Fruit fly (Drosophila melanogaster) whole organism, embryonic: ENCODE results near the gene CG14965.
A peak's percentile ranks its signal among the peaks of the same experiment; 100 is the strongest.

Experiments used
- ATbp ChIP-seq: fragments of 200-800 bp; sonication (Bioruptor generic); optimal IDR thresholded peaks from 2 replicates; lab custom pipeline; 2017; ENCODE audit warnings: missing biosample characterization, mild to moderate bottlenecking, missing genetic modification characterization, missing genetic modification reagents
- Adf1 ChIP-seq: fragments of 200-800 bp; sonication (Bioruptor generic); IDR thresholded peaks from 2 replicates; pipeline ENCODE4 v1.3.6; 2022; ENCODE audit warnings: missing biosample characterization, missing genetic modification characterization
- Atf6 ChIP-seq: fragments of 200-800 bp; sonication (Bioruptor generic); IDR thresholded peaks from 2 replicates; pipeline ENCODE4 v1.3.6; 2022; ENCODE audit warnings: missing biosample characterization, missing genetic modification characterization
- Awh ChIP-seq: fragments of 200-800 bp; sonication (Bioruptor generic); IDR thresholded peaks from 2 replicates; pipeline ENCODE4, ENCODE4 v1.3.6; 2022; ENCODE audit warnings: missing biosample characterization, missing genetic modification characterization
- Bgb ChIP-seq: fragments of 200-800 bp; sonication (Bioruptor generic); IDR thresholded peaks from 2 replicates; pipeline ENCODE4 v1.3.6; 2022; ENCODE audit warnings: missing biosample characterization, missing genetic modification characterization; ENCODE audit not compliant: partially characterized antibody
- CG10209 ChIP-seq: fragments of 200-800 bp; sonication (Bioruptor generic); optimal IDR thresholded peaks from 3 replicates; lab custom pipeline; 2017; ENCODE audit warnings: missing biosample characterization, mild to moderate bottlenecking, missing genetic modification characterization, missing genetic modification reagents
- CG10565 ChIP-seq: fragments of 200-800 bp; sonication (Bioruptor generic); optimal IDR thresholded peaks from 3 replicates; lab custom pipeline; 2016; ENCODE audit warnings: missing biosample characterization, mild to moderate bottlenecking, missing genetic modification characterization
- CG11398 ChIP-seq: fragments of 200-800 bp; sonication (Bioruptor generic); optimal IDR thresholded peaks from 2 replicates; lab custom pipeline; 2016; ENCODE audit warnings: missing biosample characterization, missing genetic modification characterization
- CG12236 ChIP-seq: fragments of 200-800 bp; sonication (Bioruptor generic); optimal IDR thresholded peaks from 2 replicates; lab custom pipeline; 2016; ENCODE audit warnings: missing biosample characterization, missing genetic modification characterization
- CG13296 ChIP-seq: fragments of 200-800 bp; sonication (Bioruptor generic); optimal IDR thresholded peaks from 3 replicates; lab custom pipeline; 2018; ENCODE audit warnings: missing biosample characterization, mild to moderate bottlenecking, missing genetic modification characterization
- CG13775 ChIP-seq: fragments of 200-800 bp; sonication (Bioruptor generic); optimal IDR thresholded peaks from 3 replicates; lab custom pipeline; 2017; ENCODE audit warnings: missing biosample characterization, mild to moderate bottlenecking, missing genetic modification characterization
- CG15269 ChIP-seq: fragments of 200-800 bp; sonication (Bioruptor generic); optimal IDR thresholded peaks from 2 replicates; lab custom pipeline; 2018; ENCODE audit warnings: missing biosample characterization, mild to moderate bottlenecking, missing genetic modification characterization, moderate library complexity
- CG15479 ChIP-seq: fragments of 200-800 bp; sonication (Bioruptor generic); optimal IDR thresholded peaks from 3 replicates; lab custom pipeline; 2019; ENCODE audit warnings: missing biosample characterization, mild to moderate bottlenecking, missing genetic modification characterization, moderate library complexity
- CG16813 ChIP-seq: fragments of 200-800 bp; sonication (Bioruptor generic); IDR thresholded peaks from 3 replicates; pipeline ENCODE4 v1.3.6; 2022; ENCODE audit warnings: missing biosample characterization, missing genetic modification characterization; ENCODE audit not compliant: partially characterized antibody
- CG2202 ChIP-seq: fragments of 200-800 bp; sonication (Bioruptor generic); optimal IDR thresholded peaks from 2 replicates; lab custom pipeline; 2018; ENCODE audit warnings: missing biosample characterization, mild to moderate bottlenecking, missing genetic modification characterization
- CG30431 ChIP-seq: fragments of 200-800 bp; sonication (Bioruptor generic); optimal IDR thresholded peaks from 2 replicates; lab custom pipeline; 2017; ENCODE audit warnings: missing biosample characterization, missing genetic modification characterization
- CG3281 ChIP-seq: fragments of 200-800 bp; sonication (Bioruptor generic); optimal IDR thresholded peaks from 3 replicates; lab custom pipeline; 2017; ENCODE audit warnings: missing biosample characterization, mild to moderate bottlenecking, missing genetic modification characterization
- CG6175 ChIP-seq: fragments of 200-800 bp; sonication (Bioruptor generic); IDR thresholded peaks from 3 replicates; pipeline ENCODE4 v1.3.6; 2022; ENCODE audit warnings: missing biosample characterization, missing genetic modification characterization
- CG7271 ChIP-seq: fragments of 200-800 bp; sonication (Bioruptor generic); optimal IDR thresholded peaks from 2 replicates; lab custom pipeline; 2018; ENCODE audit warnings: missing biosample characterization, mild to moderate bottlenecking, missing genetic modification characterization, moderate library complexity
- CG8924 ChIP-seq: fragments of 200-800 bp; optimal IDR thresholded peaks from 3 replicates; lab custom pipeline; 2019; ENCODE audit warnings: missing biosample characterization, mild to moderate bottlenecking, missing genetic modification characterization, moderate library complexity
- CG9609 ChIP-seq: fragments of 200-800 bp; sonication (Bioruptor generic); optimal IDR thresholded peaks from 3 replicates; lab custom pipeline; 2016; ENCODE audit warnings: missing biosample characterization, missing genetic modification characterization
- CkIIα-i1 ChIP-seq: fragments of 200-800 bp; sonication (Bioruptor generic); IDR thresholded peaks from 2 replicates; pipeline ENCODE4 v1.3.6; 2022; ENCODE audit warnings: missing biosample characterization, missing genetic modification characterization
- E2f1 ChIP-seq: fragments of 200-800 bp; sonication (Bioruptor generic); IDR thresholded peaks from 2 replicates; pipeline ENCODE4 v1.3.6; 2022; ENCODE audit warnings: missing biosample characterization, missing genetic modification characterization
- Ets65A ChIP-seq: fragments of 200-800 bp; sonication (Bioruptor generic); peaks from one replicate; lab custom pipeline; 2016; ENCODE audit warnings: missing biosample characterization, missing genetic modification characterization
- Fer2 ChIP-seq: fragments of 200-800 bp; sonication (Bioruptor generic); optimal IDR thresholded peaks from 2 replicates; lab custom pipeline; 2018; ENCODE audit warnings: missing biosample characterization, mild to moderate bottlenecking, missing genetic modification characterization, moderate library complexity
- Hr51 ChIP-seq, 2 experiments: fragments of 200-800 bp; sonication (Bioruptor generic); optimal IDR thresholded peaks; 2 replicates in 1 of 2; 3 replicates in 1 of 2; lab custom pipeline; 2016 to 2018; ENCODE audit warnings: missing biosample characterization in 2 of 2, missing genetic modification characterization in 2 of 2, mild to moderate bottlenecking in 1 of 2, moderate library complexity in 1 of 2
- MTF-1 ChIP-seq: fragments of 200-800 bp; sonication (Bioruptor generic); optimal IDR thresholded peaks from 2 replicates; lab custom pipeline; 2018; ENCODE audit warnings: missing biosample characterization, mild to moderate bottlenecking, missing genetic modification characterization, borderline replicate concordance
- Max ChIP-seq: fragments of 200-800 bp; sonication (Bioruptor generic); optimal IDR thresholded peaks from 2 replicates; lab custom pipeline; 2016; ENCODE audit warnings: missing biosample characterization, mild to moderate bottlenecking, missing genetic modification characterization
- Rfx ChIP-seq: fragments of 200-800 bp; sonication (Bioruptor generic); IDR thresholded peaks from 2 replicates; pipeline ENCODE4 v1.3.6; 2022; ENCODE audit warnings: missing biosample characterization, missing genetic modification characterization
- ase ChIP-seq: fragments of 200-800 bp; sonication (Bioruptor generic); IDR thresholded peaks from 3 replicates; pipeline ENCODE4 v1.3.6; 2022; ENCODE audit warnings: missing biosample characterization, missing genetic modification characterization
- az2 ChIP-seq: fragments of 200-800 bp; sonication (Bioruptor generic); optimal IDR thresholded peaks from 3 replicates; lab custom pipeline; 2016; ENCODE audit warnings: missing biosample characterization, missing genetic modification characterization
- ewg ChIP-seq: fragments of 200-800 bp; sonication (Bioruptor generic); optimal IDR thresholded peaks from 3 replicates; lab custom pipeline; 2017; ENCODE audit warnings: mild to moderate bottlenecking, missing biosample characterization, missing genetic modification reagents, missing genetic modification characterization
- ftz-f1 ChIP-seq: fragments of 200-800 bp; sonication (Bioruptor generic); optimal IDR thresholded peaks from 2 replicates; lab custom pipeline; 2016; ENCODE audit warnings: missing biosample characterization, missing genetic modification characterization
- gsb ChIP-seq: fragments of 200-800 bp; sonication (Bioruptor generic); IDR thresholded peaks from 2 replicates; pipeline ENCODE4 v1.3.6; 2022; ENCODE audit warnings: missing biosample characterization, missing genetic modification characterization
- ham ChIP-seq: fragments of 200-800 bp; sonication (Bioruptor generic); IDR thresholded peaks from 2 replicates; pipeline ENCODE4 v1.3.6; 2022; ENCODE audit warnings: missing biosample characterization, missing genetic modification characterization
- her ChIP-seq: fragments of 200-800 bp; sonication (Bioruptor generic); optimal IDR thresholded peaks from 2 replicates; lab custom pipeline; 2016; ENCODE audit warnings: missing biosample characterization, missing genetic modification characterization
- jing ChIP-seq: fragments of 200-800 bp; sonication (Bioruptor generic); optimal IDR thresholded peaks from 2 replicates; lab custom pipeline; 2018; ENCODE audit warnings: missing biosample characterization, mild to moderate bottlenecking, missing genetic modification characterization
- pho ChIP-seq: fragments of 200-800 bp; sonication (Bioruptor generic); optimal IDR thresholded peaks from 2 replicates; lab custom pipeline; 2016; ENCODE audit warnings: missing biosample characterization, missing genetic modification characterization
- run ChIP-seq: fragments of 200-800 bp; sonication (Bioruptor generic); optimal IDR thresholded peaks from 3 replicates; lab custom pipeline; 2018; ENCODE audit warnings: missing biosample characterization, mild to moderate bottlenecking, missing genetic modification characterization
- sc ChIP-seq, 3 experiments: fragments of >200 bp in 2 of 3; fragments of 200-800 bp in 1 of 3; sonication (Bioruptor generic) in 1 of 3; optimal IDR thresholded peaks; 2 replicates in 2 of 3; 3 replicates in 1 of 3; lab custom pipeline; 2017; ENCODE audit warnings: mild to moderate bottlenecking in 1 of 3, missing biosample characterization in 1 of 3, missing genetic modification characterization in 1 of 3, missing genetic modification reagents in 1 of 3
- scrt ChIP-seq: fragments of 200-800 bp; sonication (Bioruptor generic); optimal IDR thresholded peaks from 2 replicates; lab custom pipeline; 2018; ENCODE audit warnings: missing biosample characterization, mild to moderate bottlenecking, missing genetic modification characterization, moderate library complexity
- sisA ChIP-seq: fragments of 200-800 bp; sonication (Bioruptor generic); IDR thresholded peaks from 2 replicates; pipeline ENCODE4 v1.3.6; 2022; ENCODE audit warnings: missing biosample characterization, missing genetic modification characterization
- slbo ChIP-seq: fragments of 200-800 bp; sonication (Bioruptor generic); IDR thresholded peaks from 2 replicates; pipeline ENCODE4 v1.3.6; 2022; ENCODE audit warnings: missing biosample characterization, missing genetic modification characterization
- slp2 ChIP-seq: fragments of 200-800 bp; sonication (Bioruptor generic); optimal IDR thresholded peaks from 2 replicates; lab custom pipeline; 2016; ENCODE audit warnings: missing biosample characterization, missing genetic modification characterization
- ssp ChIP-seq: fragments of 200-800 bp; sonication (Bioruptor generic); IDR thresholded peaks from 2 replicates; pipeline ENCODE4 v1.3.6; 2022; ENCODE audit warnings: missing biosample characterization, missing genetic modification characterization
- tio ChIP-seq: fragments of 200-800 bp; sonication (Bioruptor generic); optimal IDR thresholded peaks from 2 replicates; lab custom pipeline; 2017; ENCODE audit warnings: missing biosample characterization, missing genetic modification characterization, inconsistent platforms
- trh ChIP-seq: fragments of 200-800 bp; sonication (Bioruptor generic); optimal IDR thresholded peaks from 2 replicates; lab custom pipeline; 2016; ENCODE audit warnings: missing biosample characterization, missing genetic modification characterization
- tup ChIP-seq: fragments of 200-800 bp; sonication (Bioruptor generic); optimal IDR thresholded peaks from 2 replicates; lab custom pipeline; 2016; ENCODE audit warnings: missing biosample characterization, mild to moderate bottlenecking, missing genetic modification characterization, moderate library complexity
- twi ChIP-seq: fragments of 200-800 bp; optimal IDR thresholded peaks from 2 replicates; lab custom pipeline; 2019; ENCODE audit warnings: missing biosample characterization, mild to moderate bottlenecking, missing genetic modification characterization, moderate library complexity
- vfl ChIP-seq: fragments of 200-800 bp; sonication (Bioruptor generic); optimal IDR thresholded peaks from 2 replicates; lab custom pipeline; 2016; ENCODE audit warnings: missing biosample characterization, missing genetic modification characterization
- yki ChIP-seq: fragments of >200 bp; optimal IDR thresholded peaks from 3 replicates; lab custom pipeline; 2018

Gene CG14965

dm6 chr3L:3179474-3179873 lies 12.8 kb downstream of the CG14965 start (continued):
- TF ChIP-seq MTF-1 (GFP tag; lab: Kevin White, UChicago) (peak; percentile 75), Ets65A (GFP tag; lab: Kevin White, UChicago) (peak; percentile 86), Awh (GFP tag; lab: Robert Waterston, UW) (peak; percentile 86), Max (GFP tag; lab: Kevin White, UChicago) (peak; percentile 85), Atf6 (peak; percentile 90), CG9609 (GFP tag; lab: Kevin White, UChicago) (peak; percentile 69), sc (optimal IDR thresholded peaks at IDR 0.05; lab: Kevin White, UChicago) (no peak), sc (GFP tag; optimal IDR thresholded peaks at IDR 0.05; lab: Kevin White, UChicago) (peak; percentile 50), slbo (GFP tag; lab: Robert Waterston, UW) (peak; percentile 85), Adf1 (GFP tag; lab: Robert Waterston, UW) (peak; percentile 41; the same call in 1 of the 2 replicates), Bgb (GFP tag; lab: Robert Waterston, UW) (no peak), gsb (peak; percentile 88), jing (GFP tag; lab: Kevin White, UChicago) (peak; percentile 54), CG11398 (GFP tag; lab: Kevin White, UChicago) (peak; percentile 24), yki (no peak), CkIIα-i1 (no peak), Fer2 (peak; percentile 45), tup (GFP tag; lab: Kevin White, UChicago) (peak; percentile 68), CG30431 (peak; percentile 76), twi (tag; lab: Kevin White, UChicago) (no peak), scrt (GFP tag; lab: Kevin White, UChicago) (no peak), CG16813 (no peak), CG7271 (tag; lab: Kevin White, UChicago) (peak; percentile 55), slp2 (GFP tag; lab: Kevin White, UChicago) (peak; percentile 70), az2 (GFP tag; lab: Kevin White, UChicago) (peak; percentile 83), pho (GFP tag; lab: Kevin White, UChicago) (peak; percentile 54), her (GFP tag; lab: Kevin White, UChicago) (peak; percentile 76), CG15479 (GFP tag; lab: Kevin White, UChicago) (no peak), Hr51 (GFP tag; optimal IDR thresholded peaks at IDR 0.05; lab: Kevin White, UChicago) (peak; percentile 67 to 87), run (peak; percentile 63), ase (GFP tag; lab: Robert Waterston, UW) (peak; percentile 82), CG6175 (peak; percentile 78), CG15269 (peak; percentile 91), Rfx (GFP tag; lab: Robert Waterston, UW) (peak; percentile 94), vfl (GFP tag; lab: Kevin White, UChicago) (peak; percentile 80), sisA (peak; percentile 84), trh (GFP tag; lab: Kevin White, UChicago) (peak; percentile 38), ftz-f1 (GFP tag; lab: Kevin White, UChicago) (peak; percentile 93), ssp (peak; percentile 75), CG13775 (peak; percentile 78), CG10209 (GFP tag; lab: Kevin White, UChicago) (peak; percentile 79), tio (GFP tag; lab: Kevin White, UChicago) (no peak), CG3281 (peak; percentile 93), CG13296 (GFP tag; lab: Kevin White, UChicago) (peak; percentile 91), ewg (GFP tag; lab: Kevin White, UChicago) (peak; percentile 59), CG2202 (tag; lab: Kevin White, UChicago) (peak; percentile 74), E2f1 (GFP tag; lab: Robert Waterston, UW) (peak; percentile 91), CG10565 (GFP tag; lab: Kevin White, UChicago) (peak; percentile 70), ham (peak; percentile 42; the same call in 1 of the 2 replicates), CG12236 (GFP tag; lab: Kevin White, UChicago) (peak; percentile 57), ATbp (GFP tag; lab: Kevin White, UChicago) (peak; percentile 80), CG8924 (peak; percentile 84)
